Worm (Caenorhabditis elegans) whole organism, midembryonic: ENCODE results near the gene F56F11.4.

ENCODE experiments used
- T22C8.4 ChIP-seq: fragments of 200-800 bp; sonication (Bioruptor generic); IDR thresholded peaks from 2 replicates; pipeline ENCODE4 v1.3.6; 2022; ENCODE audit warnings: missing genetic modification characterization, missing compliant biosample characterization
- cog-1 ChIP-seq: sonication (generic microtip); optimal IDR thresholded peaks from 2 replicates; lab custom pipeline; 2016; ENCODE audit warnings: missing genetic modification characterization, missing compliant biosample characterization
- flt-1 ChIP-seq: fragments of 200-800 bp; sonication (Bioruptor generic); IDR thresholded peaks from 2 replicates; pipeline ENCODE4 v1.3.6; 2022; ENCODE audit warnings: missing genetic modification characterization, missing compliant biosample characterization
- klf-2 ChIP-seq: fragments of 200-800 bp; sonication (Bioruptor generic); conservative IDR thresholded peaks from 2 replicates; pipeline ENCODE4 v1.3.6; 2022; ENCODE audit warnings: missing genetic modification reagents, missing genetic modification characterization, missing compliant biosample characterization
- med-1 ChIP-seq: sonication (generic microtip); optimal IDR thresholded peaks from 2 replicates; lab custom pipeline; 2017; ENCODE audit warnings: missing genetic modification characterization, mild to moderate bottlenecking, missing compliant biosample characterization, antibody characterized with exemption, missing genetic modification reagents; ENCODE audit not compliant: insufficient read depth
- ztf-29 ChIP-seq: fragments of 200-800 bp; sonication (Bioruptor generic); IDR thresholded peaks from 2 replicates; pipeline ENCODE4 v1.3.6; 2022; ENCODE audit warnings: missing genetic modification reagents, missing genetic modification characterization, missing compliant biosample characterization

DNA sequence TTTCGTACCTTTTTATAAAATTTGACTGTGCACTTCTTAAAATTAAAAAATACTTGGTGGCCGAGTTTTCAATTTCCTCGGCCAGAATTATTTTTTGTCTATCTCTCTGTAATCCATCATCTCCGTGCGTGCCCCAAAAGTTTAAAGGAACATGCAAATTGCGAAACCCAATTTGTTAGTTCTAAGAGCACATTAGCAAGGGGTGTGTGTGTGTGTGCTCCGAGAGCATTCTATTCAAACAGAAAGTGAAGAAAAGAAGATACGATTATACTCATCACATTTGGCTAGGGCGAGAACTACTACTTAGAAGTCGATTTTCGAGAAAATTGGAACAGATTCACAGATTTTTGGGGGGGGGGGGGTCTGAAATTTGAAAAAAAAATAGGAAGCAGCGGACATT is 58.0 kb downstream of the F56F11.4 start:
- no peak for TF ChIP-seq ztf-29 (GFP tag; lab: Robert Waterston, UW)
- no peak for TF ChIP-seq klf-2 (GFP tag; lab: Robert Waterston, UW)
- TF ChIP-seq cog-1 (tag; lab: Kevin White, UChicago): no peak
- TF ChIP-seq flt-1 (GFP tag; lab: Robert Waterston, UW): no peak
- TF ChIP-seq T22C8.4 (GFP tag; lab: Robert Waterston, UW): no peak
- TF ChIP-seq med-1 (GFP tag; lab: Kevin White, UChicago): no peak
